Worm (Caenorhabditis elegans) whole organism, L3 larva: Measurements from ENCODE around the gene C56G3.2.

Source experiments
- R02D3.7 ChIP-seq: fragments of 150-350 bp; optimal IDR thresholded peaks from 2 replicates; lab custom pipeline; 2014; ENCODE audit warnings: missing biosample characterization, missing genetic modification characterization
- ZK546.5 ChIP-seq: sonication (generic microtip); optimal IDR thresholded peaks from 2 replicates; lab custom pipeline; 2017; ENCODE audit warnings: missing biosample characterization, missing genetic modification characterization
- aly-2 ChIP-seq: fragments of 150-350 bp; optimal IDR thresholded peaks from 2 replicates; lab custom pipeline; 2014; ENCODE audit warnings: missing biosample characterization, missing genetic modification characterization
- ama-1 ChIP-seq: fragments of 150-350 bp; optimal IDR thresholded peaks from 2 replicates; lab custom pipeline; 2018
- ceh-16 ChIP-seq: sonication (generic microtip); optimal IDR thresholded peaks from 2 replicates; lab custom pipeline; 2017; ENCODE audit warnings: missing biosample characterization, missing genetic modification characterization
- ceh-28 ChIP-seq: fragments of 150-350 bp; optimal IDR thresholded peaks from 2 replicates; lab custom pipeline; 2014; ENCODE audit warnings: missing biosample characterization, missing genetic modification reagents, missing genetic modification characterization
- ceh-82 ChIP-seq: fragments of 150-350 bp; optimal IDR thresholded peaks from 2 replicates; lab custom pipeline; 2014; ENCODE audit warnings: missing biosample characterization, missing genetic modification characterization
- ceh-9 ChIP-seq: sonication (generic microtip); optimal IDR thresholded peaks from 2 replicates; lab custom pipeline; 2018; ENCODE audit warnings: missing biosample characterization, missing genetic modification characterization
- egl-27 ChIP-seq: sonication (generic microtip); optimal IDR thresholded peaks from 4 replicates; lab custom pipeline; 2017; ENCODE audit warnings: missing biosample characterization, missing genetic modification reagents, missing genetic modification characterization
- egl-5 ChIP-seq: fragments of 150-350 bp; optimal IDR thresholded peaks from 2 replicates; lab custom pipeline; 2017; ENCODE audit warnings: missing biosample characterization, missing genetic modification reagents, missing genetic modification characterization, inconsistent platforms
- elt-3 ChIP-seq, 3 experiments: fragments of 150-350 bp in 1 of 3; sonication (generic microtip) in 2 of 3; optimal IDR thresholded peaks; 2 replicates in 2 of 3; 4 replicates in 1 of 3; lab custom pipeline; 2014 to 2017; ENCODE audit warnings: missing biosample characterization in 3 of 3, missing genetic modification characterization in 3 of 3
- eor-1 ChIP-seq, 2 experiments: fragments of 150-350 bp; optimal IDR thresholded peaks; 2 replicates each; lab custom pipeline; 2014 to 2018; ENCODE audit warnings: missing biosample characterization in 2 of 2, missing genetic modification characterization in 2 of 2
- fkh-10 ChIP-seq: sonication (generic microtip); optimal IDR thresholded peaks from 2 replicates; lab custom pipeline; 2017; ENCODE audit warnings: missing biosample characterization, missing genetic modification reagents, missing genetic modification characterization
- fkh-2 ChIP-seq: fragments of 150-350 bp; optimal IDR thresholded peaks from 2 replicates; lab custom pipeline; 2014; ENCODE audit warnings: missing biosample characterization, missing genetic modification reagents, missing genetic modification characterization
- fos-1 ChIP-seq: fragments of 150-350 bp; optimal IDR thresholded peaks from 2 replicates; lab custom pipeline; 2014; ENCODE audit warnings: missing biosample characterization, missing genetic modification characterization
- jun-1 ChIP-seq: fragments of 150-350 bp; optimal IDR thresholded peaks from 2 replicates; lab custom pipeline; 2014; ENCODE audit warnings: missing biosample characterization, missing genetic modification reagents, missing genetic modification characterization
- lin-39 ChIP-seq: fragments of 150-350 bp; optimal IDR thresholded peaks from 2 replicates; lab custom pipeline; 2018; ENCODE audit warnings: missing biosample characterization, missing genetic modification reagents, missing genetic modification characterization
- mml-1 ChIP-seq: fragments of 150-350 bp; sonication (generic microtip); optimal IDR thresholded peaks from 3 replicates; lab custom pipeline; 2014; ENCODE audit warnings: missing biosample characterization, missing genetic modification characterization
- nfya-1 ChIP-seq: sonication (generic microtip); optimal IDR thresholded peaks from 2 replicates; lab custom pipeline; 2017; ENCODE audit warnings: missing genetic modification characterization, mild to moderate bottlenecking, missing compliant biosample characterization, antibody characterized with exemption, moderate library complexity; ENCODE audit not compliant: insufficient read depth
- nhr-12 ChIP-seq: fragments of 150-350 bp; optimal IDR thresholded peaks from 2 replicates; lab custom pipeline; 2014; ENCODE audit warnings: missing biosample characterization, missing genetic modification characterization
- nhr-23 ChIP-seq: fragments of 150-350 bp; optimal IDR thresholded peaks from 2 replicates; lab custom pipeline; 2014; ENCODE audit warnings: missing biosample characterization, missing genetic modification reagents, missing genetic modification characterization
- nhr-237 ChIP-seq: fragments of 150-350 bp; optimal IDR thresholded peaks from 2 replicates; lab custom pipeline; 2014; ENCODE audit warnings: missing biosample characterization, missing genetic modification characterization
- nhr-28 ChIP-seq: fragments of 150-350 bp; optimal IDR thresholded peaks from 2 replicates; lab custom pipeline; 2014; ENCODE audit warnings: missing biosample characterization, missing genetic modification characterization
- nhr-43 ChIP-seq: sonication (generic microtip); optimal IDR thresholded peaks from 2 replicates; lab custom pipeline; 2016; ENCODE audit warnings: mild to moderate bottlenecking, missing genetic modification characterization, missing compliant biosample characterization; ENCODE audit not compliant: poor library complexity, severe bottlenecking
- nhr-67 ChIP-seq: fragments of 150-350 bp; optimal IDR thresholded peaks from 2 replicates; lab custom pipeline; 2014; ENCODE audit warnings: missing biosample characterization, missing genetic modification characterization
- nhr-76 ChIP-seq: fragments of 150-350 bp; sonication (generic microtip); optimal IDR thresholded peaks from 5 replicates; lab custom pipeline; 2014; ENCODE audit warnings: missing biosample characterization, missing genetic modification characterization
- pha-4 ChIP-seq: fragments of 150-350 bp; optimal IDR thresholded peaks from 2 replicates; lab custom pipeline; 2014; ENCODE audit warnings: missing biosample characterization, missing genetic modification reagents, missing genetic modification characterization
- pqm-1 ChIP-seq: fragments of 150-350 bp; optimal IDR thresholded peaks from 2 replicates; lab custom pipeline; 2017; ENCODE audit warnings: missing biosample characterization, missing genetic modification characterization, inconsistent platforms
- snpc-4 ChIP-seq: fragments of 150-350 bp; optimal IDR thresholded peaks from 2 replicates; lab custom pipeline; 2014; ENCODE audit warnings: missing biosample characterization, missing genetic modification characterization
- unc-39 ChIP-seq: sonication (generic microtip); optimal IDR thresholded peaks from 4 replicates; lab custom pipeline; 2017; ENCODE audit warnings: missing biosample characterization, missing genetic modification characterization
- unc-62 ChIP-seq: fragments of 150-350 bp; sonication (generic microtip); optimal IDR thresholded peaks from 4 replicates; lab custom pipeline; 2014; ENCODE audit warnings: missing biosample characterization, missing genetic modification reagents, missing genetic modification characterization
- zag-1 ChIP-seq: fragments of 150-350 bp; optimal IDR thresholded peaks from 2 replicates; lab custom pipeline; 2014; ENCODE audit warnings: missing biosample characterization, missing genetic modification characterization
- ztf-11 ChIP-seq: fragments of 150-350 bp; optimal IDR thresholded peaks from 2 replicates; lab custom pipeline; 2014; ENCODE audit warnings: missing biosample characterization, missing genetic modification characterization
- ztf-4 ChIP-seq: fragments of 150-350 bp; optimal IDR thresholded peaks from 2 replicates; lab custom pipeline; 2014; ENCODE audit warnings: missing biosample characterization, missing genetic modification characterization

C56G3.2 gene

DNA sequence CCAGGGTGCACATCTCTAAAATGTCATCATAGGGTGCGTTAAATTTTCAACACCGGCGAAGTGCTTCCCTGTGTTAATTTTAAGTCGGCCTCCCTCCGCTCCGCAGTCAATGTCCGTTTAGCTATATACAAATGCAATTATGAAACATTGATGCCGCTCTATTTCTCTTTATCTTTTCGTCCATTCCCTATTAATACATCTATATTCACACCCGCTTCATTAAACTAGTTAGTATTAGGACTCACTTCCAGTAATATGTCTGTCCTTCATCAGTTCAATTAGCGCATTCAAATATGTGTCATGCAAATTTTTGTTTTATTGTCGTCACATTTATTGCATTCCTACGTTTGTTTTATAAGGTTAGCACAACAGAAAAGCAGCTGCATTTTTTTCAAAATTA is 6.6 kb downstream of the C56G3.2 start:
- TF ChIP-seq egl-27 (tag; lab: Kevin White, UChicago) (no peak), fos-1 (tag; lab: Kevin White, UChicago) (no peak), ztf-4 (tag; lab: Kevin White, UChicago) (no peak), nhr-23 (tag; lab: Kevin White, UChicago) (no peak), nhr-67 (tag; lab: Kevin White, UChicago) (no peak), nhr-237 (tag; lab: Kevin White, UChicago) (no peak), jun-1 (tag; lab: Kevin White, UChicago) (no peak), pha-4 (tag; lab: Kevin White, UChicago) (no peak), ama-1 (lab: Kevin White, UChicago) (no peak), R02D3.7 (tag; lab: Kevin White, UChicago) (no peak), unc-62 (GFP tag; lab: Kevin White, UChicago) (no peak), nhr-28 (tag; lab: Kevin White, UChicago) (no peak), ztf-11 (tag; lab: Kevin White, UChicago) (no peak), egl-5 (no peak), fkh-10 (GFP tag; lab: Kevin White, UChicago) (no peak), lin-39 (tag; lab: Kevin White, UChicago) (no peak), aly-2 (tag; lab: Kevin White, UChicago) (no peak), nhr-43 (tag; lab: Kevin White, UChicago) (no peak), nfya-1 (tag; lab: Kevin White, UChicago) (no peak), zag-1 (tag; lab: Kevin White, UChicago) (no peak)

DNA sequence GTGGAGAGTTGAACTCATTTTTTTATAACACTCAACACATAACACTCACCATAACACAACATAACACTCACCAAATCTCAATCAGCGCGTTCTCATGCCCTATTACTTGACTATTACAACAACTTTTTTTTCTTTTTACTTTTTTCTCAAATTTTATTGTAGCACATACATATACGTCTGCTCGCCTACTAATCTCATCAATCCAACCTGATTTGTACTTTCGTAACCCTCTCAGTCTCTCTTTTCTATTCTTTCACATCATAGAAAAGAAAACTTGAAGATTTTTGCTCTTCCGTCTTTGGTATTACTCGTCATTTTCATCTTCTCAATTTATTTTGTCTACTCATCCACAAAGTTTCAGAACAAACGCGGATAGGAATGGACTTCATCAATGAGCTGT is 11.6 kb downstream of the C56G3.2 start, which contains the start of gene npr-8:
Gene npr-8 (plus strand): TSS at position 362 of the 400 bp plus-strand sequence.
- TF ChIP-seq fkh-2 (tag; lab: Kevin White, UChicago) (no peak), ZK546.5 (no peak), ceh-16 (tag; lab: Kevin White, UChicago) (no peak), pqm-1 (tag; lab: Kevin White, UChicago) (no peak), fkh-10 (GFP tag; lab: Kevin White, UChicago) (peak; percentile 37), nhr-67 (tag; lab: Kevin White, UChicago) (no peak), egl-27 (tag; lab: Kevin White, UChicago) (no peak), unc-39 (tag; lab: Kevin White, UChicago) (no peak), nhr-12 (tag; lab: Kevin White, UChicago) (no peak)
- TF ChIP-seq, all 47 proteins: peak for 1

- peak; percentile 11 for TF ChIP-seq nhr-43 (tag; lab: Kevin White, UChicago)
- TF ChIP-seq ceh-28 (tag; lab: Kevin White, UChicago), result no peak
Measured at ce11 chrX:7378608-7379007, 13.2 kb downstream of the C56G3.2 start.

- TF ChIP-seq nhr-28 (tag; lab: Kevin White, UChicago) (no peak), nhr-12 (tag; lab: Kevin White, UChicago) (no peak)
Measured at ce11 chrX:7390270-7390669, 24.9 kb downstream of the C56G3.2 start, which contains the start of gene C10A4.6. Gene C10A4.6, plus strand, starts transcription at chrX:7390570.

ce11 chrX:7393167-7393566 is 27.8 kb downstream of the C56G3.2 start, which contains the start of gene gad-2:
Gene gad-2, plus strand, starts transcription at chrX:7393467.
- TF ChIP-seq elt-3 (tag; optimal IDR thresholded peaks at IDR 0.05; lab: Kevin White, UChicago), result no peak
- no peak for TF ChIP-seq ztf-4 (tag; lab: Kevin White, UChicago)
- TF ChIP-seq nhr-12 (tag; lab: Kevin White, UChicago), result no peak
- no peak for TF ChIP-seq snpc-4 (tag; lab: Kevin White, UChicago)
- TF ChIP-seq nhr-23 (tag; lab: Kevin White, UChicago), result no peak
- TF ChIP-seq mml-1 (tag; lab: Kevin White, UChicago), result no peak
- no peak for TF ChIP-seq ceh-16 (tag; lab: Kevin White, UChicago)
- no peak for TF ChIP-seq nhr-237 (tag; lab: Kevin White, UChicago)
- TF ChIP-seq unc-39 (tag; lab: Kevin White, UChicago), result no peak
- TF ChIP-seq ceh-9 (tag; lab: Kevin White, UChicago), result no peak
- no peak for TF ChIP-seq ceh-82 (tag; lab: Kevin White, UChicago)
- no peak for TF ChIP-seq nhr-76 (tag; lab: Kevin White, UChicago)
- TF ChIP-seq eor-1 (tag; optimal IDR thresholded peaks at IDR 0.05; lab: Kevin White, UChicago), result no peak
- no peak for TF ChIP-seq fkh-10 (GFP tag; lab: Kevin White, UChicago)
- TF ChIP-seq egl-27 (tag; lab: Kevin White, UChicago), result no peak
- no peak for TF ChIP-seq fkh-2 (tag; lab: Kevin White, UChicago)
